Worm (Caenorhabditis elegans) whole organism, young adult: Measurements from ENCODE around the gene F36G9.7.

Experiments
- lag-1 ChIP-seq: fragments of 200-800 bp; sonication (Bioruptor generic); IDR thresholded peaks from 2 replicates; pipeline ENCODE4 v1.3.6; 2022; ENCODE audit warnings: missing genetic modification reagents, missing genetic modification characterization, missing compliant biosample characterization
- lin-35 ChIP-seq, 3 experiments: fragments of 150-350 bp in 2 of 3; sonication (generic microtip) in 1 of 3; optimal IDR thresholded peaks; 2 replicates each; lab custom pipeline; 2014 to 2018; ENCODE audit warnings: missing biosample characterization in 3 of 3, missing genetic modification characterization in 3 of 3, missing genetic modification reagents in 3 of 3

ce11 chrV:15982733-15983344 lies 13.3 kb upstream of the F36G9.7 start, which contains the start of the genes fbxa-99 and F36G9.13:
- TF ChIP-seq lin-35 (GFP tag; optimal IDR thresholded peaks at IDR 0.05; lab: Kevin White, UChicago) (no peak), lag-1 (GFP tag; lab: Robert Waterston, UW) (no peak)
